Fruit fly (Drosophila melanogaster): Measurements from ENCODE around the gene CG15200.

- peak; percentile 56 for TF ChIP-seq CG8478 (optimal IDR thresholded peaks at IDR 0.05)
- TF ChIP-seq Dll (optimal IDR thresholded peaks at IDR 0.05) = peak; percentile 83
Observed at dm6 chrX:11154511-11155197, 28.1 kb upstream of the CG15200 start.

Measured in whole organism.